Worm (Caenorhabditis elegans) whole organism, young adult: ENCODE data around the gene prdh-1.

Experiments
- B0019.2 ChIP-seq: fragments of 200-800 bp; sonication (Bioruptor generic); conservative IDR thresholded peaks from 2 replicates; pipeline ENCODE4 v1.3.6; 2022; ENCODE audit warnings: missing genetic modification reagents, missing genetic modification characterization, missing compliant biosample characterization
- B0035.1 ChIP-seq: sonication (generic microtip); optimal IDR thresholded peaks from 2 replicates; lab custom pipeline; 2016; ENCODE audit warnings: missing genetic modification characterization, mild to moderate bottlenecking, missing compliant biosample characterization, missing genotype, missing genetic modification reagents
- B0261.1 ChIP-seq: sonication (generic microtip); optimal IDR thresholded peaks from 2 replicates; lab custom pipeline; 2016; ENCODE audit warnings: mild to moderate bottlenecking, missing genetic modification characterization, moderate library complexity, missing compliant biosample characterization
- F22D6.2 ChIP-seq: sonication (generic microtip); optimal IDR thresholded peaks from 2 replicates; lab custom pipeline; 2016; ENCODE audit warnings: mild to moderate bottlenecking, missing genetic modification characterization, missing compliant biosample characterization
- F23B12.7 ChIP-seq: sonication (generic microtip); optimal IDR thresholded peaks from 2 replicates; lab custom pipeline; 2017; ENCODE audit warnings: missing genetic modification characterization, mild to moderate bottlenecking, missing compliant biosample characterization, antibody characterized with exemption, moderate library complexity; ENCODE audit not compliant: insufficient read depth
- F52B5.7 ChIP-seq: sonication (generic microtip); optimal IDR thresholded peaks from 2 replicates; lab custom pipeline; 2016; ENCODE audit warnings: mild to moderate bottlenecking, missing genetic modification characterization, missing compliant biosample characterization
- Y56A3A.18 ChIP-seq: fragments of 200-800 bp; sonication (Bioruptor generic); IDR thresholded peaks from 2 replicates; pipeline ENCODE4 v1.3.6; 2022; ENCODE audit warnings: missing genetic modification reagents, missing genetic modification characterization, missing compliant biosample characterization
- ZK185.1 ChIP-seq: sonication (generic microtip); optimal IDR thresholded peaks from 2 replicates; lab custom pipeline; 2016; ENCODE audit warnings: mild to moderate bottlenecking, missing genetic modification characterization, missing compliant biosample characterization; ENCODE audit not compliant: poor library complexity, severe bottlenecking
- athp-1 ChIP-seq: sonication (generic microtip); optimal IDR thresholded peaks from 2 replicates; lab custom pipeline; 2017; ENCODE audit warnings: mild to moderate bottlenecking, missing genetic modification characterization, missing compliant biosample characterization
- attf-6 ChIP-seq: fragments of 200-800 bp; sonication (Bioruptor generic); IDR thresholded peaks from 2 replicates; pipeline ENCODE4 v1.3.6; 2022; ENCODE audit warnings: missing genetic modification reagents, missing genetic modification characterization, missing compliant biosample characterization
- bed-1 ChIP-seq: fragments of 200-800 bp; sonication (Bioruptor generic); IDR thresholded peaks from 2 replicates; pipeline ENCODE4 v1.3.6; 2022; ENCODE audit warnings: missing genetic modification reagents, missing genetic modification characterization, missing compliant biosample characterization
- cebp-2 ChIP-seq: fragments of 200-800 bp; sonication (Bioruptor generic); IDR thresholded peaks from 2 replicates; pipeline ENCODE4 v1.3.6; 2022; ENCODE audit warnings: missing genetic modification characterization, missing compliant biosample characterization
- ceh-100 ChIP-seq: fragments of 200-800 bp; sonication (Bioruptor generic); IDR thresholded peaks from 2 replicates; pipeline ENCODE4 v1.3.6; 2022; ENCODE audit warnings: missing genetic modification reagents, missing genetic modification characterization, missing compliant biosample characterization
- ceh-40 ChIP-seq: fragments of 200-800 bp; sonication (Bioruptor generic); IDR thresholded peaks from 2 replicates; pipeline ENCODE4 v1.3.6; 2022; ENCODE audit warnings: missing genetic modification characterization, missing compliant biosample characterization
- ceh-58 ChIP-seq: fragments of 200-800 bp; sonication (Bioruptor generic); IDR thresholded peaks from 2 replicates; pipeline ENCODE4 v1.3.6; 2022; ENCODE audit warnings: missing genetic modification characterization, missing compliant biosample characterization
- ceh-79 ChIP-seq: sonication (generic microtip); optimal IDR thresholded peaks from 2 replicates; lab custom pipeline; 2017; ENCODE audit warnings: mild to moderate bottlenecking, missing genetic modification characterization, missing compliant biosample characterization
- chd-7 ChIP-seq: sonication (generic microtip); optimal IDR thresholded peaks from 2 replicates; lab custom pipeline; 2016; ENCODE audit warnings: mild to moderate bottlenecking, missing genetic modification characterization, moderate library complexity, missing compliant biosample characterization
- dpl-1 ChIP-seq: fragments of 150-350 bp; optimal IDR thresholded peaks from 2 replicates; lab custom pipeline; 2014; ENCODE audit warnings: missing biosample characterization, missing genetic modification reagents, missing genetic modification characterization
- efl-1 ChIP-seq: fragments of 150-350 bp; optimal IDR thresholded peaks from 2 replicates; lab custom pipeline; 2014; ENCODE audit warnings: missing biosample characterization, missing genetic modification reagents, missing genetic modification characterization
- ekl-4 ChIP-seq: fragments of 200-800 bp; sonication (Bioruptor generic); IDR thresholded peaks from 2 replicates; pipeline ENCODE4 v1.3.6; 2022; ENCODE audit warnings: missing genetic modification reagents, missing genetic modification characterization, missing compliant biosample characterization
- hlh-12 ChIP-seq: sonication (generic microtip); optimal IDR thresholded peaks from 2 replicates; lab custom pipeline; 2016; ENCODE audit warnings: missing genetic modification characterization, missing compliant biosample characterization
- hmg-1.2 ChIP-seq: fragments of 200-800 bp; sonication (Bioruptor generic); IDR thresholded peaks from 2 replicates; pipeline ENCODE4 v1.3.6; 2022; ENCODE audit warnings: missing genetic modification reagents, missing genetic modification characterization, missing compliant biosample characterization
- hsf-1 ChIP-seq: fragments of 200-800 bp; sonication (Bioruptor generic); IDR thresholded peaks from 2 replicates; pipeline ENCODE4 v1.3.6; 2022; ENCODE audit warnings: missing genetic modification reagents, missing genetic modification characterization, missing compliant biosample characterization
- let-607 ChIP-seq, 2 experiments: fragments of 200-800 bp in 1 of 2; sonication (Bioruptor generic) in 1 of 2; sonication (generic microtip) in 1 of 2; optimal IDR thresholded peaks; 2 replicates each; lab custom pipeline; 2016 to 2018; ENCODE audit warnings: mild to moderate bottlenecking in 2 of 2, missing compliant biosample characterization in 2 of 2, missing genetic modification characterization in 2 of 2, moderate library complexity in 2 of 2, missing genotype in 1 of 2
- lin-26 ChIP-seq: fragments of 200-800 bp; sonication (Bioruptor generic); IDR thresholded peaks from 2 replicates; pipeline ENCODE4 v1.3.6; 2022; ENCODE audit warnings: missing genetic modification reagents, missing genetic modification characterization, missing compliant biosample characterization
- lsl-1 ChIP-seq: fragments of 200-800 bp; sonication (Bioruptor generic); optimal IDR thresholded peaks from 2 replicates; lab custom pipeline; 2018; ENCODE audit warnings: mild to moderate bottlenecking, missing genetic modification characterization, moderate library complexity, missing compliant biosample characterization
- mes-4 ChIP-seq: sonication (generic microtip); optimal IDR thresholded peaks from 2 replicates; lab custom pipeline; 2016; ENCODE audit warnings: missing genotype, missing genetic modification characterization, missing compliant biosample characterization
- nfyb-1 ChIP-seq: fragments of 200-800 bp; sonication (Bioruptor generic); IDR thresholded peaks from 2 replicates; pipeline ENCODE4 v1.3.6; 2022; ENCODE audit warnings: missing genetic modification reagents, missing genetic modification characterization, missing compliant biosample characterization
- nhr-120 ChIP-seq: fragments of 200-800 bp; sonication (Bioruptor generic); IDR thresholded peaks from 2 replicates; pipeline ENCODE4 v1.3.6; 2022; ENCODE audit warnings: missing genetic modification characterization, missing compliant biosample characterization
- nhr-179 ChIP-seq: sonication (generic microtip); optimal IDR thresholded peaks from 2 replicates; lab custom pipeline; 2016; ENCODE audit warnings: mild to moderate bottlenecking, missing genetic modification characterization, missing compliant biosample characterization
- repo-1 ChIP-seq: sonication (generic microtip); optimal IDR thresholded peaks from 2 replicates; lab custom pipeline; 2017; ENCODE audit warnings: mild to moderate bottlenecking, missing genetic modification characterization, missing compliant biosample characterization
- sdz-38 ChIP-seq: sonication (generic microtip); optimal IDR thresholded peaks from 2 replicates; lab custom pipeline; 2016; ENCODE audit warnings: missing genotype, missing genetic modification characterization, missing compliant biosample characterization
- sea-2 ChIP-seq: fragments of 200-800 bp; sonication (Bioruptor generic); IDR thresholded peaks from 2 replicates; pipeline ENCODE4 v1.3.6; 2022; ENCODE audit warnings: missing genetic modification characterization, missing compliant biosample characterization
- snpc-1.1 ChIP-seq: sonication (generic microtip); optimal IDR thresholded peaks from 2 replicates; lab custom pipeline; 2017; ENCODE audit warnings: missing genetic modification characterization, mild to moderate bottlenecking, missing compliant biosample characterization, antibody characterized with exemption, moderate library complexity, missing genotype, missing genetic modification reagents; ENCODE audit not compliant: insufficient read depth
- snpc-3.4 ChIP-seq: sonication (generic microtip); optimal IDR thresholded peaks from 2 replicates; lab custom pipeline; 2017; ENCODE audit warnings: missing genetic modification characterization, mild to moderate bottlenecking, missing compliant biosample characterization, antibody characterized with exemption, moderate library complexity, missing genotype, missing genetic modification reagents
- snpc-4 ChIP-seq, 5 experiments: fragments of 150-350 bp in 1 of 5; sonication (generic microtip) in 4 of 5; optimal IDR thresholded peaks; 2 replicates each; lab custom pipeline; 2014 to 2018; ENCODE audit warnings: missing genetic modification characterization in 5 of 5, missing biosample characterization in 3 of 5, antibody characterized with exemption in 2 of 5, mild to moderate bottlenecking in 2 of 5, missing compliant biosample characterization in 2 of 5, missing genotype in 2 of 5, moderate library complexity in 2 of 5, missing genetic modification reagents in 1 of 5
- tbp1 ChIP-seq: fragments of 200-800 bp; sonication (Bioruptor generic); optimal IDR thresholded peaks from 2 replicates; lab custom pipeline; 2018; ENCODE audit warnings: mild to moderate bottlenecking, missing genetic modification characterization, missing compliant biosample characterization
- tlf-1 ChIP-seq: fragments of 200-800 bp; sonication (Bioruptor generic); optimal IDR thresholded peaks from 2 replicates; lab custom pipeline; 2018; ENCODE audit warnings: mild to moderate bottlenecking, missing genetic modification characterization, missing compliant biosample characterization
- xnd-1 ChIP-seq: sonication (generic microtip); optimal IDR thresholded peaks from 2 replicates; lab custom pipeline; 2016; ENCODE audit warnings: missing genotype, missing genetic modification reagents, missing genetic modification characterization, missing compliant biosample characterization
- ztf-22 ChIP-seq: fragments of 200-800 bp; sonication (Bioruptor generic); optimal IDR thresholded peaks from 2 replicates; lab custom pipeline; 2018; ENCODE audit warnings: mild to moderate bottlenecking, missing genetic modification characterization, moderate library complexity, missing compliant biosample characterization
- ztf-3 ChIP-seq: fragments of 200-800 bp; sonication (Bioruptor generic); optimal IDR thresholded peaks from 2 replicates; lab custom pipeline; 2018; ENCODE audit warnings: mild to moderate bottlenecking, missing genetic modification characterization, missing compliant biosample characterization
- ztf-6 ChIP-seq: fragments of 200-800 bp; sonication (Bioruptor generic); IDR thresholded peaks from 2 replicates; pipeline ENCODE4 v1.3.6; 2022; ENCODE audit warnings: missing genetic modification reagents, missing genetic modification characterization, missing compliant biosample characterization

Gene prdh-1

DNA sequence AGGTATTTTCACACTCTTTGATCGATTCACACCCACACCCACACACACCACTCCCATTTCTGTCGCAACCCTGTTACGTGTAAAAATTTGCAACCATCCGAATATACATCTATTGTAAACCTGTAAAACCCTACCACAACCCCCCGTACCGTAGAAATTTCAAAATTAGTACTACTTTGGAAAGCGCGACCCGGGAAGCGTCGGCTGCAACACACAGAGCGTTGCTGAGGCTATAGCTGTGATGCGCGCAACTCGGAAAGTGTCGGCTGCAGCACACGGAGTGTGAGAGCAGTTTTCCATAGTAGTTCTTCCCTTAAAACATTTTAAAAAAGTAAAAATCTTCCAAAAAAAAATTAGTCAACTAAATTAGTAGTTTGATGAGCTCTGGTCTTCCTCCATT lies 16.7 kb upstream of the prdh-1 start:
- TF ChIP-seq snpc-1.1 (tag; lab: Kevin White, UChicago), result peak; percentile 75
- no peak for TF ChIP-seq sdz-38 (tag; lab: Kevin White, UChicago)
- peak; percentile 36 for TF ChIP-seq snpc-4 (GFP tag; optimal IDR thresholded peaks at IDR 0.05; lab: Kevin White, UChicago)
- peak; percentile 88 to 95 (median 92) for TF ChIP-seq snpc-4 (tag; optimal IDR thresholded peaks at IDR 0.05; lab: Kevin White, UChicago)

ce11 chrIV:13888164-13888518 lies 11.7 kb upstream of the prdh-1 start:
- no peak for TF ChIP-seq let-607 (tag; optimal IDR thresholded peaks at IDR 0.05; lab: Kevin White, UChicago)
- TF ChIP-seq cebp-2 (GFP tag; lab: Robert Waterston, UW), result 0 out of 2 replicates have a peak, but pooled peaks have one; percentile 68
- TF ChIP-seq attf-6 (GFP tag; lab: Robert Waterston, UW), result no peak
- TF ChIP-seq ceh-79, result no peak
- no peak for TF ChIP-seq tbp1
- TF ChIP-seq, all 124 proteins: peak for 1

DNA sequence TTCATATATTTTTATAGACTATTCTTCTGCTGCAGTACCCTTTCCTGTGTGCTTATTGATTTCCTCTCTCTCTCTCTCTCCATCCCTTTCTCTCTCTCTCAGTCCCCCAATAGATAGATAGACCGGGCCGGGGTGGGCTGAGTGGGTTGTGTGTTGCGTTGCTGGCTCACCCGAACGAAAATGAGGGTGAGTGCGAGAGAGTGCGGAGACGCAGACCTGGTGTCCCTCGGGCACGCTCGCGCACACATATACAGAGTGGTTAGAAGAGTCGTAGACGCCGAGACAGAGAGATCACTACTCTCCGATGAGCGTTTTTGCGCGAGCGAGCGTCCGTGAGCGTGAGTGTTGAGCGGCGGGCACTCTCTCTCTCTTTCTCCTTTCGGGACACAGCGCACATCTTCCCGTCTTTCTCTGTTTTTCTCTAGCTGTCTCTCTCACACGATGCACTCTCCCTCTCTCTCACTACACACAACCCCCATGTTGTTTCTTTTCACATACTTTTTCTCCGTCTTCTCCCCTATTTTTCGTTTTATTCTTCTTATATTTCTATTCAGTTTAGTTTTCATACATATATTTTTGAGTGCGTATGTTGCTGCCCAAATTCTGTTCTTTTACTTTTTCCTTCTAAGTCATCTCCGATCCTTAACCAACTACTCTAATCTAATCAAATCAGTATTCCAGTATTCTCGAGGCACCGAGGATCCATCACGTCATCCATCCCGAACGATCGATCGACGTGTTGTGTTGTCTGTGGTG lies 11.2 kb upstream of the prdh-1 start, which contains the start of gene lin-66:
lin-66 (plus strand) TSS at position 672 of the 756 bp plus-strand sequence.
- TF ChIP-seq hmg-1.2 (GFP tag; lab: Robert Waterston, UW), result peak; percentile 85
- TF ChIP-seq B0261.1 (tag; lab: Kevin White, UChicago), result no peak
- TF ChIP-seq lsl-1 (GFP tag; lab: Kevin White, UChicago), result no peak
- TF ChIP-seq ZK185.1, result peak; percentile 78
- no peak for TF ChIP-seq nhr-179
- peak; percentile 84 for TF ChIP-seq athp-1 (tag; lab: Kevin White, UChicago)
- TF ChIP-seq snpc-3.4, result no peak
- TF ChIP-seq lin-26 (GFP tag; lab: Robert Waterston, UW), result peak; percentile 75; the same call in 1 of the 2 replicates
- TF ChIP-seq xnd-1 (tag; lab: Kevin White, UChicago), result no peak
- peak; percentile 84 for TF ChIP-seq ekl-4 (GFP tag; lab: Robert Waterston, UW)
- peak; percentile 18; the same call in 1 of the 2 replicates for TF ChIP-seq Y56A3A.18 (GFP tag; lab: Robert Waterston, UW)
- peak; percentile 65 for TF ChIP-seq tlf-1
- no peak for TF ChIP-seq efl-1 (GFP tag; lab: Kevin White, UChicago)
- no peak for TF ChIP-seq B0019.2 (GFP tag; lab: Robert Waterston, UW)
- peak; percentile 60; the same call in 1 of the 2 replicates for TF ChIP-seq hsf-1 (GFP tag; lab: Robert Waterston, UW)
- TF ChIP-seq snpc-1.1 (tag; lab: Kevin White, UChicago), result no peak
- peak; percentile 75 for TF ChIP-seq ztf-3
- TF ChIP-seq ceh-40, result no peak
- TF ChIP-seq nfyb-1, result peak; percentile 90
- TF ChIP-seq F22D6.2 (tag; lab: Kevin White, UChicago), result peak; percentile 46
- TF ChIP-seq repo-1, result peak; percentile 75
- TF ChIP-seq F52B5.7 (tag; lab: Kevin White, UChicago), result peak; percentile 70
- peak; percentile 43 for TF ChIP-seq F23B12.7 (tag; lab: Kevin White, UChicago)
- TF ChIP-seq dpl-1, result no peak
- no peak for TF ChIP-seq ceh-100 (GFP tag; lab: Robert Waterston, UW)
- TF ChIP-seq hlh-12 (tag; lab: Kevin White, UChicago), result no peak
- TF ChIP-seq sea-2, result 0 out of 2 replicates have a peak, but pooled peaks have one; percentile 23
- peak; percentile 93 for TF ChIP-seq cebp-2 (GFP tag; lab: Robert Waterston, UW)
- peak; percentile 85 for TF ChIP-seq chd-7 (tag; lab: Kevin White, UChicago)
- 0 out of 2 replicates have a peak, but pooled peaks have one; percentile 31 for TF ChIP-seq ztf-6 (GFP tag; lab: Robert Waterston, UW)
- peak; percentile 62 for TF ChIP-seq ceh-79
- peak in 1 of 2 experiments; percentile 36 for TF ChIP-seq let-607 (tag; optimal IDR thresholded peaks at IDR 0.05; lab: Kevin White, UChicago)
- no peak for TF ChIP-seq nhr-120 (GFP tag; lab: Robert Waterston, UW)
- no peak for TF ChIP-seq bed-1
- peak; percentile 64 for TF ChIP-seq B0035.1 (tag; lab: Kevin White, UChicago)
- TF ChIP-seq ztf-22 (GFP tag; lab: Kevin White, UChicago), result peak; percentile 33
- TF ChIP-seq ceh-58 (GFP tag; lab: Robert Waterston, UW), result 0 out of 2 replicates have a peak, but pooled peaks have one; percentile 65
- no peak for TF ChIP-seq mes-4 (tag; lab: Kevin White, UChicago)
